Worm (Caenorhabditis elegans) whole organism, L4 larva: ENCODE data around the gene syx-2.

Experiments used
- D1046.2 ChIP-seq: fragments of 200-800 bp; sonication (Bioruptor generic); IDR thresholded peaks from 2 replicates; pipeline ENCODE4 v1.3.6; 2022; ENCODE audit warnings: missing genetic modification characterization, missing compliant biosample characterization
- F10B5.3 ChIP-seq: sonication (generic microtip); optimal IDR thresholded peaks from 2 replicates; lab custom pipeline; 2016; ENCODE audit warnings: mild to moderate bottlenecking, missing genetic modification characterization, missing compliant biosample characterization
- F37D6.2 ChIP-seq: sonication (generic microtip); optimal IDR thresholded peaks from 2 replicates; lab custom pipeline; 2016; ENCODE audit warnings: mild to moderate bottlenecking, missing genetic modification characterization, missing compliant biosample characterization
- F49E8.2 ChIP-seq: sonication (generic microtip); optimal IDR thresholded peaks from 2 replicates; lab custom pipeline; 2016; ENCODE audit warnings: missing compliant biosample characterization, mild to moderate bottlenecking, missing genetic modification characterization, borderline replicate concordance
- T20F7.1 ChIP-seq: fragments of 200-800 bp; sonication (Bioruptor generic); optimal IDR thresholded peaks from 2 replicates; lab custom pipeline; 2018; ENCODE audit warnings: mild to moderate bottlenecking, missing genetic modification characterization, missing compliant biosample characterization
- Y105C5A.15 ChIP-seq: fragments of 200-800 bp; sonication (Bioruptor generic); IDR thresholded peaks from 2 replicates; pipeline ENCODE4 v1.3.6; 2022; ENCODE audit warnings: missing genetic modification characterization, missing compliant biosample characterization
- ZK546.5 ChIP-seq, 2 experiments: sonication (generic microtip); optimal IDR thresholded peaks; 2 replicates each; lab custom pipeline; 2017; ENCODE audit warnings: missing biosample characterization in 2 of 2, missing genetic modification characterization in 2 of 2
- aly-2 ChIP-seq: sonication (generic microtip); optimal IDR thresholded peaks from 2 replicates; lab custom pipeline; 2018; ENCODE audit warnings: missing biosample characterization, missing genetic modification characterization
- attf-4 ChIP-seq: sonication (generic microtip); optimal IDR thresholded peaks from 3 replicates; lab custom pipeline; 2017; ENCODE audit warnings: missing biosample characterization, missing genetic modification characterization
- ceh-62 ChIP-seq: sonication (generic microtip); optimal IDR thresholded peaks from 2 replicates; lab custom pipeline; 2017; ENCODE audit warnings: missing biosample characterization, missing genetic modification characterization
- ceh-82 ChIP-seq: sonication (generic microtip); optimal IDR thresholded peaks from 2 replicates; lab custom pipeline; 2017; ENCODE audit warnings: missing biosample characterization, missing genetic modification characterization
- ces-1 ChIP-seq: fragments of 150-350 bp; sonication (generic microtip); optimal IDR thresholded peaks from 4 replicates; lab custom pipeline; 2014; ENCODE audit warnings: missing biosample characterization, missing genetic modification reagents, missing genetic modification characterization
- cey-2 ChIP-seq: sonication (generic microtip); optimal IDR thresholded peaks from 3 replicates; lab custom pipeline; 2017; ENCODE audit warnings: missing genetic modification characterization, mild to moderate bottlenecking, missing compliant biosample characterization, antibody characterized with exemption, borderline replicate concordance; ENCODE audit not compliant: insufficient read depth
- ctbp-1 ChIP-seq: fragments of 200-800 bp; sonication (Bioruptor generic); IDR thresholded peaks from 2 replicates; pipeline ENCODE4 v1.3.6; 2022; ENCODE audit warnings: missing genetic modification reagents, missing genetic modification characterization, missing compliant biosample characterization
- daf-16 ChIP-seq, 3 experiments: sonication (generic microtip); optimal IDR thresholded peaks; 2 replicates each; lab custom pipeline; 2016 to 2017; ENCODE audit warnings: missing genetic modification characterization in 3 of 3, missing genetic modification reagents in 3 of 3, mild to moderate bottlenecking in 2 of 3, missing compliant biosample characterization in 2 of 3, missing biosample characterization in 1 of 3, moderate library complexity in 1 of 3
- daf-19 ChIP-seq: fragments of 200-800 bp; sonication (Bioruptor generic); conservative IDR thresholded peaks from 2 replicates; pipeline ENCODE4 v1.3.6; 2022; ENCODE audit warnings: missing genetic modification characterization, missing compliant biosample characterization
- dmd-6 ChIP-seq: fragments of 200-800 bp; sonication (Bioruptor generic); IDR thresholded peaks from 2 replicates; pipeline ENCODE4 v1.3.6; 2022; ENCODE audit warnings: missing genetic modification reagents, missing genetic modification characterization, missing compliant biosample characterization
- dmd-8 ChIP-seq: fragments of 200-800 bp; sonication (Bioruptor generic); IDR thresholded peaks from 2 replicates; pipeline ENCODE4 v1.3.6; 2022; ENCODE audit warnings: missing genetic modification characterization, missing compliant biosample characterization
- dmd-9 ChIP-seq: fragments of 200-800 bp; sonication (Bioruptor generic); IDR thresholded peaks from 2 replicates; pipeline ENCODE4 v1.3.6; 2022; ENCODE audit warnings: missing genetic modification reagents, missing genetic modification characterization, missing compliant biosample characterization
- duxl-1 ChIP-seq: sonication (generic microtip); optimal IDR thresholded peaks from 2 replicates; lab custom pipeline; 2016; ENCODE audit warnings: mild to moderate bottlenecking, missing genetic modification characterization, moderate library complexity, missing compliant biosample characterization; ENCODE audit not compliant: poor library complexity
- fkh-10 ChIP-seq: fragments of 150-350 bp; optimal IDR thresholded peaks from 2 replicates; lab custom pipeline; 2014; ENCODE audit warnings: missing biosample characterization, missing genetic modification reagents, missing genetic modification characterization
- fos-1 ChIP-seq: fragments of 150-350 bp; optimal IDR thresholded peaks from 2 replicates; lab custom pipeline; 2014; ENCODE audit warnings: missing biosample characterization, missing genetic modification characterization
- hif-1 ChIP-seq, 2 experiments: sonication (generic microtip); optimal IDR thresholded peaks; 2 replicates each; lab custom pipeline; 2016 to 2017; ENCODE audit warnings: missing compliant biosample characterization in 2 of 2, missing genetic modification characterization in 2 of 2, missing genetic modification reagents in 2 of 2, missing genotype in 2 of 2, mild to moderate bottlenecking in 1 of 2
- hlh-11 ChIP-seq: fragments of 200-800 bp; sonication (Bioruptor generic); optimal IDR thresholded peaks from 2 replicates; lab custom pipeline; 2018; ENCODE audit warnings: mild to moderate bottlenecking, missing genetic modification characterization, missing compliant biosample characterization
- hlh-30 ChIP-seq: sonication (generic microtip); optimal IDR thresholded peaks from 2 replicates; lab custom pipeline; 2017; ENCODE audit warnings: antibody characterized with exemption, mild to moderate bottlenecking, missing genetic modification characterization, missing compliant biosample characterization; ENCODE audit not compliant: insufficient read depth
- hmg-1.1 ChIP-seq: fragments of 200-800 bp; sonication (Bioruptor generic); IDR thresholded peaks from 2 replicates; pipeline ENCODE4 v1.3.6; 2022; ENCODE audit warnings: missing genetic modification reagents, missing genetic modification characterization, missing compliant biosample characterization
- jun-1 ChIP-seq: fragments of 150-350 bp; optimal IDR thresholded peaks from 2 replicates; lab custom pipeline; 2014; ENCODE audit warnings: missing biosample characterization, missing genetic modification reagents, missing genetic modification characterization
- lim-7 ChIP-seq: fragments of 200-800 bp; sonication (Bioruptor generic); IDR thresholded peaks from 2 replicates; pipeline ENCODE4 v1.3.6; 2022; ENCODE audit warnings: missing genetic modification characterization, missing compliant biosample characterization
- lin-1 ChIP-seq: fragments of 200-800 bp; sonication (Bioruptor generic); IDR thresholded peaks from 2 replicates; pipeline ENCODE4 v1.3.6; 2022; ENCODE audit warnings: missing genetic modification reagents, missing genetic modification characterization, missing compliant biosample characterization
- lin-15B ChIP-seq: fragments of 150-350 bp; sonication (generic microtip); optimal IDR thresholded peaks from 3 replicates; lab custom pipeline; 2014; ENCODE audit warnings: missing biosample characterization, missing genetic modification characterization
- lin-29 ChIP-seq: fragments of 200-800 bp; sonication (Bioruptor generic); IDR thresholded peaks from 2 replicates; pipeline ENCODE4 v1.3.6; 2022; ENCODE audit warnings: missing genetic modification reagents, missing genetic modification characterization, missing compliant biosample characterization
- lin-38 ChIP-seq: fragments of 200-800 bp; sonication (Bioruptor generic); IDR thresholded peaks from 2 replicates; pipeline ENCODE4 v1.3.6; 2022; ENCODE audit warnings: missing genetic modification reagents, missing genetic modification characterization, missing compliant biosample characterization
- lin-39 ChIP-seq: fragments of 150-350 bp; optimal IDR thresholded peaks from 2 replicates; lab custom pipeline; 2014; ENCODE audit warnings: missing biosample characterization, missing genetic modification reagents, missing genetic modification characterization
- lir-3 ChIP-seq: sonication (generic microtip); optimal IDR thresholded peaks from 2 replicates; lab custom pipeline; 2016; ENCODE audit warnings: mild to moderate bottlenecking, missing genetic modification characterization, missing compliant biosample characterization
- lsy-2 ChIP-seq, 2 experiments: fragments of 150-350 bp in 1 of 2; sonication (generic microtip) in 1 of 2; optimal IDR thresholded peaks; 2 replicates each; lab custom pipeline; 2014 to 2017; ENCODE audit warnings: missing biosample characterization in 2 of 2, missing genetic modification characterization in 2 of 2
- madf-5 ChIP-seq, 2 experiments: fragments of 200-800 bp; sonication (Bioruptor generic); IDR thresholded peaks; 2 replicates each; pipeline ENCODE4 v1.3.6; 2022; ENCODE audit warnings: missing compliant biosample characterization in 2 of 2, missing genetic modification characterization in 2 of 2
- mdl-1 ChIP-seq, 2 experiments: fragments of 150-350 bp in 1 of 2; sonication (generic microtip) in 1 of 2; optimal IDR thresholded peaks; 2 replicates each; lab custom pipeline; 2014 to 2017; ENCODE audit warnings: missing biosample characterization in 2 of 2, missing genetic modification characterization in 2 of 2
- mep-1 ChIP-seq: fragments of 150-350 bp; sonication (generic microtip); optimal IDR thresholded peaks from 3 replicates; lab custom pipeline; 2014; ENCODE audit warnings: missing biosample characterization, missing genetic modification characterization
- mxl-3 ChIP-seq: fragments of 200-800 bp; sonication (Bioruptor generic); optimal IDR thresholded peaks from 2 replicates; lab custom pipeline; 2018; ENCODE audit warnings: mild to moderate bottlenecking, missing genetic modification characterization, missing compliant biosample characterization
- nhr-102 ChIP-seq: sonication (generic microtip); optimal IDR thresholded peaks from 2 replicates; lab custom pipeline; 2016; ENCODE audit warnings: mild to moderate bottlenecking, missing genetic modification characterization, moderate library complexity, missing compliant biosample characterization
- nhr-237 ChIP-seq: sonication (generic microtip); optimal IDR thresholded peaks from 2 replicates; lab custom pipeline; 2017; ENCODE audit warnings: missing biosample characterization, missing genetic modification characterization
- nhr-25 ChIP-seq: sonication (generic microtip); optimal IDR thresholded peaks from 2 replicates; lab custom pipeline; 2017; ENCODE audit warnings: missing genetic modification characterization, mild to moderate bottlenecking, missing compliant biosample characterization, antibody characterized with exemption, moderate library complexity, borderline replicate concordance; ENCODE audit not compliant: insufficient read depth
- nhr-28 ChIP-seq: fragments of 150-350 bp; optimal IDR thresholded peaks from 2 replicates; lab custom pipeline; 2014; ENCODE audit warnings: missing biosample characterization, missing genetic modification characterization
- nhr-42 ChIP-seq: fragments of 200-800 bp; sonication (Bioruptor generic); IDR thresholded peaks from 2 replicates; pipeline ENCODE4 v1.3.6; 2022; ENCODE audit warnings: missing genetic modification characterization, missing compliant biosample characterization
- nhr-6 ChIP-seq: fragments of 150-350 bp; optimal IDR thresholded peaks from 2 replicates; lab custom pipeline; 2014; ENCODE audit warnings: missing biosample characterization, missing genetic modification characterization
- saeg-2 ChIP-seq: fragments of 200-800 bp; sonication (Bioruptor generic); IDR thresholded peaks from 2 replicates; pipeline ENCODE4 v1.3.6; 2022; ENCODE audit warnings: missing genetic modification reagents, missing genetic modification characterization, missing compliant biosample characterization
- set-16 ChIP-seq: fragments of 200-800 bp; sonication (Bioruptor generic); IDR thresholded peaks from 2 replicates; pipeline ENCODE4 v1.3.6; 2022; ENCODE audit warnings: missing genetic modification reagents, missing genetic modification characterization, missing compliant biosample characterization
- spr-1 ChIP-seq: sonication (generic microtip); optimal IDR thresholded peaks from 2 replicates; lab custom pipeline; 2016; ENCODE audit warnings: mild to moderate bottlenecking, missing genetic modification characterization, missing compliant biosample characterization
- spr-3 ChIP-seq: fragments of 200-800 bp; sonication (Bioruptor generic); optimal IDR thresholded peaks from 2 replicates; lab custom pipeline; 2018; ENCODE audit warnings: mild to moderate bottlenecking, missing genetic modification characterization, missing compliant biosample characterization
- ztf-11 ChIP-seq: fragments of 150-350 bp; optimal IDR thresholded peaks from 2 replicates; lab custom pipeline; 2014; ENCODE audit warnings: missing biosample characterization, missing genetic modification characterization
- ztf-7 ChIP-seq: fragments of 150-350 bp; optimal IDR thresholded peaks from 2 replicates; lab custom pipeline; 2014; ENCODE audit warnings: missing biosample characterization, missing genetic modification characterization

Gene syx-2

ce11 chrX:13973769-13974168 is 13.8 kb downstream of the syx-2 start:
- no peak for TF ChIP-seq duxl-1 (tag; lab: Kevin White, UChicago)
- no peak for TF ChIP-seq Y105C5A.15 (GFP tag; lab: Robert Waterston, UW)
- no peak for TF ChIP-seq ces-1 (GFP tag; lab: Kevin White, UChicago)
- TF ChIP-seq T20F7.1 (GFP tag; lab: Kevin White, UChicago): no peak
- no peak for TF ChIP-seq dmd-9
- no peak for TF ChIP-seq ztf-11
- TF ChIP-seq lin-39 (tag; lab: Kevin White, UChicago): no peak
- no peak for TF ChIP-seq lin-29 (GFP tag; lab: Robert Waterston, UW)
- TF ChIP-seq ZK546.5 (tag; optimal IDR thresholded peaks at IDR 0.05; lab: Kevin White, UChicago): no peak
- no peak for TF ChIP-seq lin-1 (GFP tag; lab: Robert Waterston, UW)
- peak; percentile 30 for TF ChIP-seq nhr-28
- TF ChIP-seq lin-38 (GFP tag; lab: Robert Waterston, UW): no peak
- TF ChIP-seq hif-1 (tag; optimal IDR thresholded peaks at IDR 0.05; lab: Kevin White, UChicago): peak in 1 of 2 experiments; percentile 54
- TF ChIP-seq nhr-42: no peak
- no peak for TF ChIP-seq madf-5 (GFP tag; IDR thresholded peaks at IDR 0.05; lab: Robert Waterston, UW)
- TF ChIP-seq hlh-30 (tag; lab: Kevin White, UChicago): peak; percentile 64
- no peak for TF ChIP-seq F49E8.2 (tag; lab: Kevin White, UChicago)
- no peak for TF ChIP-seq nhr-237 (tag; lab: Kevin White, UChicago)
- no peak for TF ChIP-seq aly-2 (tag; lab: Kevin White, UChicago)
- peak; percentile 63 for TF ChIP-seq hlh-11 (tag; lab: Kevin White, UChicago)
- TF ChIP-seq daf-16 (GFP tag; optimal IDR thresholded peaks at IDR 0.05; lab: Kevin White, UChicago): no peak
- peak; percentile 45 for TF ChIP-seq daf-16 (tag; optimal IDR thresholded peaks at IDR 0.05; lab: Kevin White, UChicago)
- TF ChIP-seq dmd-8: no peak
- no peak for TF ChIP-seq jun-1 (tag; lab: Kevin White, UChicago)
- TF ChIP-seq lin-15B (tag; lab: Kevin White, UChicago): no peak
- no peak for TF ChIP-seq cey-2 (tag; lab: Kevin White, UChicago)
- no peak for TF ChIP-seq ctbp-1 (GFP tag; lab: Robert Waterston, UW)
- TF ChIP-seq nhr-25 (tag; lab: Kevin White, UChicago): no peak
- TF ChIP-seq lsy-2 (tag; optimal IDR thresholded peaks at IDR 0.05; lab: Kevin White, UChicago): peak in 1 of 2 experiments; percentile 51
- TF ChIP-seq ceh-62 (tag; lab: Kevin White, UChicago): no peak
- no peak for TF ChIP-seq ceh-82
- TF ChIP-seq ztf-7 (tag; lab: Kevin White, UChicago): no peak
- TF ChIP-seq spr-3 (GFP tag; lab: Kevin White, UChicago): no peak
- TF ChIP-seq mep-1 (tag; lab: Kevin White, UChicago): peak; percentile 44
- TF ChIP-seq daf-19 (GFP tag; lab: Robert Waterston, UW): no peak
- TF ChIP-seq mdl-1 (tag; optimal IDR thresholded peaks at IDR 0.05; lab: Kevin White, UChicago): peak in 1 of 2 experiments; percentile 25
- no peak for TF ChIP-seq saeg-2 (GFP tag; lab: Robert Waterston, UW)
- no peak for TF ChIP-seq fkh-10
- TF ChIP-seq hmg-1.1 (GFP tag; lab: Robert Waterston, UW): peak; percentile 49
- no peak for TF ChIP-seq F10B5.3 (tag; lab: Kevin White, UChicago)
- TF ChIP-seq lim-7: no peak
- TF ChIP-seq set-16 (GFP tag; lab: Robert Waterston, UW): no peak
- TF ChIP-seq spr-1 (tag; lab: Kevin White, UChicago): no peak
- no peak for TF ChIP-seq nhr-102
- no peak for TF ChIP-seq attf-4
- TF ChIP-seq fos-1 (tag; lab: Kevin White, UChicago): no peak
- TF ChIP-seq lir-3 (tag; lab: Kevin White, UChicago): no peak
- no peak for TF ChIP-seq nhr-6 (tag; lab: Kevin White, UChicago)
- TF ChIP-seq F37D6.2 (tag; lab: Kevin White, UChicago): no peak
- TF ChIP-seq mxl-3: no peak
- TF ChIP-seq D1046.2: no peak
- 0 out of 2 replicates have a peak, but pooled peaks have one; percentile 6 for TF ChIP-seq dmd-6 (GFP tag; lab: Robert Waterston, UW)
